Worm (Caenorhabditis elegans) whole organism, late embryonic: ENCODE results near the gene daf-18.

Experiments
- C08G9.2 ChIP-seq: sonication (generic microtip); optimal IDR thresholded peaks from 2 replicates; lab custom pipeline; 2016; ENCODE audit warnings: mild to moderate bottlenecking, missing genetic modification characterization, moderate library complexity, missing compliant biosample characterization
- C38D4.7 ChIP-seq: fragments of 200-800 bp; sonication (Bioruptor generic); optimal IDR thresholded peaks from 2 replicates; lab custom pipeline; 2018; ENCODE audit warnings: mild to moderate bottlenecking, missing genetic modification characterization, moderate library complexity, missing compliant biosample characterization
- F13H6.1 ChIP-seq: sonication (generic microtip); optimal IDR thresholded peaks from 2 replicates; lab custom pipeline; 2016; ENCODE audit warnings: missing genetic modification characterization, missing compliant biosample characterization
- K02D7.2 ChIP-seq: sonication (generic microtip); optimal IDR thresholded peaks from 2 replicates; lab custom pipeline; 2017; ENCODE audit warnings: mild to moderate bottlenecking, missing genetic modification characterization, missing compliant biosample characterization
- K09A11.1 ChIP-seq: sonication (generic microtip); optimal IDR thresholded peaks from 2 replicates; lab custom pipeline; 2017; ENCODE audit warnings: antibody characterized with exemption, mild to moderate bottlenecking, missing genetic modification characterization, missing compliant biosample characterization; ENCODE audit not compliant: insufficient read depth
- Y22D7AL.16 ChIP-seq: sonication (generic microtip); optimal IDR thresholded peaks from 2 replicates; lab custom pipeline; 2016; ENCODE audit warnings: missing genetic modification characterization, missing compliant biosample characterization
- ceh-18 ChIP-seq: sonication (generic microtip); optimal IDR thresholded peaks from 2 replicates; lab custom pipeline; 2016; ENCODE audit warnings: missing genetic modification characterization, missing compliant biosample characterization
- ceh-2 ChIP-seq: sonication (generic microtip); optimal IDR thresholded peaks from 2 replicates; lab custom pipeline; 2016; ENCODE audit warnings: missing genotype, missing genetic modification characterization, missing compliant biosample characterization
- ceh-22 ChIP-seq: sonication (generic microtip); optimal IDR thresholded peaks from 2 replicates; lab custom pipeline; 2017; ENCODE audit warnings: missing biosample characterization, missing genetic modification characterization
- ceh-24 ChIP-seq: sonication (generic microtip); optimal IDR thresholded peaks from 2 replicates; lab custom pipeline; 2016; ENCODE audit warnings: mild to moderate bottlenecking, missing genetic modification characterization, missing compliant biosample characterization
- ceh-31 ChIP-seq: sonication (generic microtip); optimal IDR thresholded peaks from 2 replicates; lab custom pipeline; 2016; ENCODE audit warnings: missing genetic modification characterization, missing compliant biosample characterization
- ceh-48 ChIP-seq: sonication (generic microtip); optimal IDR thresholded peaks from 2 replicates; lab custom pipeline; 2016; ENCODE audit warnings: missing genetic modification characterization, inconsistent platforms, missing compliant biosample characterization
- ceh-6 ChIP-seq: fragments of 200-800 bp; sonication (Bioruptor generic); optimal IDR thresholded peaks from 2 replicates; lab custom pipeline; 2018; ENCODE audit warnings: mild to moderate bottlenecking, missing genetic modification characterization, missing compliant biosample characterization
- dve-1 ChIP-seq: sonication (generic microtip); optimal IDR thresholded peaks from 2 replicates; lab custom pipeline; 2017; ENCODE audit warnings: antibody characterized with exemption, mild to moderate bottlenecking, missing genetic modification characterization, missing compliant biosample characterization
- ets-4 ChIP-seq: sonication (generic microtip); optimal IDR thresholded peaks from 2 replicates; lab custom pipeline; 2016; ENCODE audit warnings: missing genetic modification characterization, missing compliant biosample characterization
- eyg-1 ChIP-seq: sonication (generic microtip); optimal IDR thresholded peaks from 2 replicates; lab custom pipeline; 2016; ENCODE audit warnings: missing genotype, missing genetic modification characterization, missing compliant biosample characterization
- fax-1 ChIP-seq: sonication (generic microtip); optimal IDR thresholded peaks from 2 replicates; lab custom pipeline; 2016; ENCODE audit warnings: missing genotype, missing genetic modification characterization, missing compliant biosample characterization
- hlh-6 ChIP-seq: sonication (generic microtip); optimal IDR thresholded peaks from 2 replicates; lab custom pipeline; 2016; ENCODE audit warnings: missing genotype, missing genetic modification characterization, missing compliant biosample characterization
- hlh-8 ChIP-seq: sonication (generic microtip); optimal IDR thresholded peaks from 2 replicates; lab custom pipeline; 2016; ENCODE audit warnings: missing genotype, missing genetic modification characterization, missing compliant biosample characterization
- lin-11 ChIP-seq: fragments of 200-800 bp; sonication (Bioruptor generic); optimal IDR thresholded peaks from 2 replicates; lab custom pipeline; 2018; ENCODE audit warnings: mild to moderate bottlenecking, missing genetic modification characterization, missing compliant biosample characterization
- mec-3 ChIP-seq: sonication (generic microtip); optimal IDR thresholded peaks from 2 replicates; lab custom pipeline; 2016; ENCODE audit warnings: borderline replicate concordance, missing genetic modification characterization, missing compliant biosample characterization
- npax-4 ChIP-seq: sonication (generic microtip); optimal IDR thresholded peaks from 2 replicates; lab custom pipeline; 2016; ENCODE audit warnings: missing genetic modification characterization, missing compliant biosample characterization
- odd-2 ChIP-seq: sonication (generic microtip); optimal IDR thresholded peaks from 2 replicates; lab custom pipeline; 2017; ENCODE audit warnings: antibody characterized with exemption, mild to moderate bottlenecking, missing genetic modification characterization, missing compliant biosample characterization
- pat-9 ChIP-seq: fragments of 200-800 bp; sonication (Bioruptor generic); optimal IDR thresholded peaks from 2 replicates; lab custom pipeline; 2018; ENCODE audit warnings: mild to moderate bottlenecking, missing genetic modification characterization, moderate library complexity, missing compliant biosample characterization
- pax-1 ChIP-seq: fragments of 150-350 bp; optimal IDR thresholded peaks from 2 replicates; lab custom pipeline; 2014; ENCODE audit warnings: missing biosample characterization, missing genetic modification characterization
- pha-2 ChIP-seq: sonication (generic microtip); optimal IDR thresholded peaks from 2 replicates; lab custom pipeline; 2017; ENCODE audit warnings: mild to moderate bottlenecking, missing genetic modification characterization, missing compliant biosample characterization
- pha-4 ChIP-seq: fragments of 150-350 bp; optimal IDR thresholded peaks from 2 replicates; lab custom pipeline; 2018; ENCODE audit warnings: missing biosample characterization, missing genetic modification reagents, missing genetic modification characterization
- sox-4 ChIP-seq: sonication (generic microtip); optimal IDR thresholded peaks from 2 replicates; lab custom pipeline; 2017; ENCODE audit warnings: mild to moderate bottlenecking, missing genetic modification characterization, inconsistent platforms, missing compliant biosample characterization
- syd-9 ChIP-seq: sonication (generic microtip); optimal IDR thresholded peaks from 2 replicates; lab custom pipeline; 2016; ENCODE audit warnings: mild to moderate bottlenecking, missing genetic modification characterization, moderate library complexity, missing compliant biosample characterization
- tbx-7 ChIP-seq: sonication (generic microtip); optimal IDR thresholded peaks from 2 replicates; lab custom pipeline; 2016; ENCODE audit warnings: missing genotype, missing genetic modification characterization, missing compliant biosample characterization
- ttx-3 ChIP-seq: sonication (generic microtip); optimal IDR thresholded peaks from 2 replicates; lab custom pipeline; 2016; ENCODE audit warnings: missing genetic modification reagents, missing genetic modification characterization, missing compliant biosample characterization
- unc-3 ChIP-seq, 2 experiments: fragments of 200-800 bp in 1 of 2; sonication (Bioruptor generic) in 1 of 2; sonication (generic microtip) in 1 of 2; conservative IDR thresholded peaks in 1 of 2; optimal IDR thresholded peaks in 1 of 2; 2 replicates each; pipeline versions ENCODE4 v1.3.6 to Lab custom; 2016 to 2022; ENCODE audit warnings: missing compliant biosample characterization in 2 of 2, missing genetic modification characterization in 2 of 2, missing genetic modification reagents in 1 of 2
- unc-42 ChIP-seq: sonication (generic microtip); optimal IDR thresholded peaks from 2 replicates; lab custom pipeline; 2016; ENCODE audit warnings: missing genotype, missing genetic modification characterization, missing compliant biosample characterization
- zip-5 ChIP-seq: sonication (generic microtip); optimal IDR thresholded peaks from 2 replicates; lab custom pipeline; 2016; ENCODE audit warnings: missing genetic modification characterization, missing compliant biosample characterization
- ztf-16 ChIP-seq: sonication (generic microtip); optimal IDR thresholded peaks from 2 replicates; lab custom pipeline; 2017; ENCODE audit warnings: missing genetic modification characterization, missing compliant biosample characterization

The daf-18 gene

ce11 chrIV:408892-409291, 16.1 kb downstream of the daf-18 start:
- no peak for TF ChIP-seq zip-5 (tag; lab: Kevin White, UChicago)
- TF ChIP-seq F13H6.1 (tag; lab: Kevin White, UChicago) = no peak
- no peak for TF ChIP-seq ceh-48 (tag; lab: Kevin White, UChicago)
- TF ChIP-seq ztf-16 = no peak
- no peak for TF ChIP-seq ceh-6 (GFP tag; lab: Kevin White, UChicago)
- TF ChIP-seq Y22D7AL.16 (tag; lab: Kevin White, UChicago) = no peak
- no peak for TF ChIP-seq syd-9 (tag; lab: Kevin White, UChicago)
- no peak for TF ChIP-seq hlh-6 (tag; lab: Kevin White, UChicago)
- TF ChIP-seq odd-2 (tag; lab: Kevin White, UChicago) = no peak
- no peak for TF ChIP-seq unc-3 (GFP tag; conservative IDR thresholded peaks at IDR 0.05; lab: Robert Waterston, UW)
- no peak for TF ChIP-seq unc-3 (tag; optimal IDR thresholded peaks at IDR 0.05; lab: Kevin White, UChicago)
- TF ChIP-seq dve-1 (tag; lab: Kevin White, UChicago) = no peak
- no peak for TF ChIP-seq hlh-8 (tag; lab: Kevin White, UChicago)
- TF ChIP-seq sox-4 (tag; lab: Kevin White, UChicago) = no peak
- no peak for TF ChIP-seq lin-11 (tag; lab: Kevin White, UChicago)
- no peak for TF ChIP-seq pax-1 (tag; lab: Kevin White, UChicago)
- TF ChIP-seq ceh-22 (tag; lab: Kevin White, UChicago) = no peak
- no peak for TF ChIP-seq unc-42 (tag; lab: Kevin White, UChicago)
- TF ChIP-seq C38D4.7 (GFP tag; lab: Kevin White, UChicago) = no peak
- TF ChIP-seq K09A11.1 (tag; lab: Kevin White, UChicago) = no peak

- TF ChIP-seq hlh-8 (tag; lab: Kevin White, UChicago) (no peak), ceh-31 (tag; lab: Kevin White, UChicago) (no peak), tbx-7 (tag; lab: Kevin White, UChicago) (no peak), ets-4 (tag; lab: Kevin White, UChicago) (no peak), eyg-1 (tag; lab: Kevin White, UChicago) (no peak), ceh-18 (no peak), pax-1 (tag; lab: Kevin White, UChicago) (no peak), pha-4 (no peak), pha-2 (tag; lab: Kevin White, UChicago) (no peak), npax-4 (tag; lab: Kevin White, UChicago) (no peak), ceh-2 (no peak), C08G9.2 (tag; lab: Kevin White, UChicago) (no peak), unc-3 (GFP tag; conservative IDR thresholded peaks at IDR 0.05; lab: Robert Waterston, UW) (no peak), unc-3 (tag; optimal IDR thresholded peaks at IDR 0.05; lab: Kevin White, UChicago) (no peak)
Observed at ce11 chrIV:401395-401794, 23.6 kb downstream of the daf-18 start, which contains the start of gene gpa-4. TSS of gene gpa-4 (plus strand) at chrIV:401695.

ce11 chrIV:396373-396772, 28.6 kb downstream of the daf-18 start, which contains the start of gene rrp-8:
TSS of gene rrp-8 (plus strand) at chrIV:396545.
- TF ChIP-seq odd-2 (tag; lab: Kevin White, UChicago) = no peak
- no peak for TF ChIP-seq fax-1 (tag; lab: Kevin White, UChicago)
- TF ChIP-seq K02D7.2 (tag; lab: Kevin White, UChicago) = no peak
- no peak for TF ChIP-seq zip-5 (tag; lab: Kevin White, UChicago)
- TF ChIP-seq ttx-3 (tag; lab: Kevin White, UChicago) = no peak
- TF ChIP-seq ceh-31 (tag; lab: Kevin White, UChicago) = no peak
- TF ChIP-seq ceh-24 = no peak
- TF ChIP-seq mec-3 (tag; lab: Kevin White, UChicago) = no peak
- TF ChIP-seq sox-4 (tag; lab: Kevin White, UChicago) = no peak
- TF ChIP-seq hlh-6 (tag; lab: Kevin White, UChicago) = no peak
- TF ChIP-seq pat-9 (tag; lab: Kevin White, UChicago) = no peak
